Worm (Caenorhabditis elegans): Measurements from ENCODE around the gene ceh-36.

ceh-36 gene

ce11 chrX:14147400-14147799 lies 39.0 kb downstream of the ceh-36 start, which contains the start of gene akt-2:
Gene akt-2 (plus strand): TSS chrX:14147700.
- no peak for TF ChIP-seq T07F8.4 (tag; optimal IDR thresholded peaks at IDR 0.05)

ce11 chrX:14146740-14147140 lies 39.6 kb downstream of the ceh-36 start:
- TF ChIP-seq nfya-2 (GFP tag; IDR thresholded peaks at IDR 0.05) (no peak), ztf-26 (tag; optimal IDR thresholded peaks at IDR 0.05) (peak; percentile 70), C17E4.6 (GFP tag; IDR thresholded peaks at IDR 0.05) (no peak), aptf-2 (GFP tag; conservative IDR thresholded peaks at IDR 0.05) (no peak), ztf-28 (GFP tag; IDR thresholded peaks at IDR 0.05) (no peak), gei-17 (GFP tag; optimal IDR thresholded peaks at IDR 0.05) (peak; percentile 62), hrde-1 (tag; optimal IDR thresholded peaks at IDR 0.05; ENCODE audit: borderline replicate concordance) (no peak), rpc-1 (optimal IDR thresholded peaks at IDR 0.05) (no peak), rpc-1 (tag; optimal IDR thresholded peaks at IDR 0.05) (no peak), bed-1 (GFP tag; IDR thresholded peaks at IDR 0.05) (no peak), mcd-1 (GFP tag; IDR thresholded peaks at IDR 0.05) (peak; percentile 42; the same call in 1 of the 2 replicates), rec-8 (tag; optimal IDR thresholded peaks at IDR 0.05) (no peak), nfya-1 (tag; optimal IDR thresholded peaks at IDR 0.05; ENCODE audit: borderline replicate concordance, insufficient read depth) (no peak), F33H1.4 (GFP tag; IDR thresholded peaks at IDR 0.05) (no peak), C06A6.2 (GFP tag; conservative IDR thresholded peaks at IDR 0.05) (no peak; the same call in 1 of the 2 replicates), hmg-1.2 (GFP tag; IDR thresholded peaks at IDR 0.05) (peak; percentile 67; the same call in 1 of the 2 replicates), bed-2 (GFP tag; IDR thresholded peaks at IDR 0.05) (no peak), hsf-1 (GFP tag; IDR thresholded peaks at IDR 0.05) (no peak), rcor-1 (GFP tag; IDR thresholded peaks at IDR 0.05) (no peak), B0261.1 (tag; optimal IDR thresholded peaks at IDR 0.05) (no peak), F49E8.2 (tag; optimal IDR thresholded peaks at IDR 0.05; ENCODE audit: insufficient read depth) (no peak), ZK185.1 (tag; optimal IDR thresholded peaks at IDR 0.05; ENCODE audit: poor library complexity, severe bottlenecking) (peak; percentile 11), ceh-100 (GFP tag; IDR thresholded peaks at IDR 0.05) (no peak), ztf-25 (GFP tag; IDR thresholded peaks at IDR 0.05) (no peak), nhr-27 (tag; optimal IDR thresholded peaks at IDR 0.05) (no peak), ztf-6 (GFP tag; IDR thresholded peaks at IDR 0.05) (0 out of 2 replicates have a peak, but pooled peaks have one; percentile 27), chd-7 (tag; optimal IDR thresholded peaks at IDR 0.05) (peak; percentile 46), F57A8.1 (GFP tag; optimal IDR thresholded peaks at IDR 0.05) (no peak), lag-1 (GFP tag; IDR thresholded peaks at IDR 0.05) (no peak), lin-54 (GFP tag; optimal IDR thresholded peaks at IDR 0.05) (no peak), efl-1 (GFP tag; optimal IDR thresholded peaks at IDR 0.05) (no peak), pbrm-1 (GFP tag; IDR thresholded peaks at IDR 0.05) (0 out of 2 replicates have a peak, but pooled peaks have one; percentile 51), F37B4.10 (GFP tag; IDR thresholded peaks at IDR 0.05) (no peak), zim-3 (tag; optimal IDR thresholded peaks at IDR 0.05) (no peak), cebp-1 (GFP tag; IDR thresholded peaks at IDR 0.05) (peak; percentile 56; the same call in 1 of the 2 replicates), cebp-1 (tag; optimal IDR thresholded peaks at IDR 0.05) (peak; percentile 83), tbx-9 (tag; optimal IDR thresholded peaks at IDR 0.05; ENCODE audit: borderline replicate concordance) (no peak), tlf-1 (GFP tag; optimal IDR thresholded peaks at IDR 0.05) (no peak), B0019.2 (GFP tag; conservative IDR thresholded peaks at IDR 0.05) (no peak), F55B11.4 (tag; optimal IDR thresholded peaks at IDR 0.05; ENCODE audit: borderline replicate concordance, insufficient read depth) (no peak), lsy-27 (tag; optimal IDR thresholded peaks at IDR 0.05; ENCODE audit: borderline replicate concordance, insufficient read depth) (no peak), attf-5 (GFP tag; optimal IDR thresholded peaks at IDR 0.05) (peak; percentile 69), die-1 (tag; optimal IDR thresholded peaks at IDR 0.05) (peak; percentile 42), Y95B8A.8 (GFP tag; IDR thresholded peaks at IDR 0.05) (no peak)
